Fruit fly (Drosophila melanogaster): ENCODE measurements around the gene Cpr76Bd.

The Cpr76Bd gene

DNA sequence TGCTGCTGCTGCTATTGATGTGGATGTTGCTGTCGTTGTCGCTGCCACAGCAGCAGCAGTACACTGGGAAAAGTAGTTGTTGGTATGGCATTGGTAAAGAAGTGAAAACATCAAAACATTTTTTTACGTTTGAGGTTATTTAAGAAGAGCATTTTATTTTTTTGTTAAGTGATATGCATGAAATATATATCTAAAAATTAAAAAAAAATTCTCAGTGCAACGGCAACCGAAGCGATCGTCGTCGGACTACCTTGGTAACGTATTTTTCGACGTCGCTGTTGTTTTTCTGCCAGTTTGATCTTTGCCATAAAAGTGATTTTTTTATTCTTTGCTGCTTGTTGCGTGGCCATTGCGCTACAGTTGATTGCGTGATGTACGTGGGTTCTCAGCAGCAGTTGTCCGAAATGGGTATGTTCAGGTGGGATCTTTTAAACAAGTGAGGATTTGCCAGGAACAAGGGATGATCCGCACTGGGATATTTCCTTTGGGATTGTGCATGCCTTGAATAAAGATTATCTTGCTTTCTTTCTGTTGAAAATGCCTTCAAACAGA lies 28.2 kb downstream of the Cpr76Bd start (continued):
- TF ChIP-seq da (GFP tag; optimal IDR thresholded peaks at IDR 0.05) (peak; percentile 67), Sox100B (GFP tag; optimal IDR thresholded peaks at IDR 0.05) (peak; percentile 92), YL-1 (GFP tag; optimal IDR thresholded peaks at IDR 0.05) (peak; percentile 91)

DNA sequence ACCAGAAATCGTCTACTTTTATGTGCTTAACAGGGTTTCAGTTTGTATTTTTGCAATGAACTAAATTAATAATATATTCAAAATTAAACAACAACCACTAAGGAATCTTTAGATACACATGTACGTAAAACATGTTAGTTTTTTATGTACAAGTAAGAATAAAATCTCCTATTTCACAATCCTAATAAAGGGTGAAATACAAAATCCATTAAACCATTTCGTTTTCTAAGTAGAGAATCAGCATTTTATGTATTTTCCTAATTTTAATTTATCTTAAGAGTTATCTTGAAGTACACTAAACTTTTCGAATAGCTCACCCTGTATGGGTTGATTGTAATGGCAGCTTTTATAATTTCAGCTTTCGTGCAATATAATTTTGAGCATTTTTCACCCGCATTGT lies 29.2 kb downstream of the Cpr76Bd start:
- TF ChIP-seq CG15601 (tag; optimal IDR thresholded peaks at IDR 0.05) (no peak), CG30431 (GFP tag; optimal IDR thresholded peaks at IDR 0.05) (no peak), Fer3 (tag; optimal IDR thresholded peaks at IDR 0.05) (peak; percentile 51), CG14014 (GFP tag; IDR thresholded peaks at IDR 0.05) (no peak), HmgZ (tag; optimal IDR thresholded peaks at IDR 0.05) (no peak), ttk (GFP tag; IDR thresholded peaks at IDR 0.05) (no peak), pum (GFP tag; optimal IDR thresholded peaks at IDR 0.05) (no peak), ro (GFP tag; IDR thresholded peaks at IDR 0.05) (no peak), CG11456 (GFP tag; IDR thresholded peaks at IDR 0.05) (no peak), gce (GFP tag; IDR thresholded peaks at IDR 0.05) (no peak), zf30C (GFP tag; optimal IDR thresholded peaks at IDR 0.05) (no peak), CG4282 (GFP tag; optimal IDR thresholded peaks at IDR 0.05) (no peak), gsb (GFP tag; IDR thresholded peaks at IDR 0.05) (no peak), CG10431 (GFP tag; optimal IDR thresholded peaks at IDR 0.05) (no peak), CG2678 (tag; optimal IDR thresholded peaks at IDR 0.05) (peak; percentile 74), CG1602 (GFP tag; optimal IDR thresholded peaks at IDR 0.05) (no peak), Aef1 (GFP tag; IDR thresholded peaks at IDR 0.05) (no peak), HHEX (GFP tag; optimal IDR thresholded peaks at IDR 0.05) (no peak), E2f2 (GFP tag; IDR thresholded peaks at IDR 0.05) (no peak), CG7928 (GFP tag; optimal IDR thresholded peaks at IDR 0.05) (no peak), cad (GFP tag; optimal IDR thresholded peaks at IDR 0.05) (no peak), CG4707 (GFP tag; optimal IDR thresholded peaks at IDR 0.05) (no peak), scrt (GFP tag; optimal IDR thresholded peaks at IDR 0.05) (peak; percentile 33), HLH54F (GFP tag; optimal IDR thresholded peaks at IDR 0.05) (no peak), dysf (GFP tag; IDR thresholded peaks at IDR 0.05) (no peak), CG12155 (GFP tag; optimal IDR thresholded peaks at IDR 0.05) (peak; percentile 37), CG13296 (GFP tag; optimal IDR thresholded peaks at IDR 0.05) (peak; percentile 21), CG16863 (GFP tag; optimal IDR thresholded peaks at IDR 0.05) (no peak), Lhr (GFP tag; optimal IDR thresholded peaks at IDR 0.05) (no peak), Taf1 (GFP tag; IDR thresholded peaks at IDR 0.05) (no peak), CG6175 (GFP tag; IDR thresholded peaks at IDR 0.05) (no peak), onecut (GFP tag; IDR thresholded peaks at IDR 0.05) (no peak), CG9727 (GFP tag; optimal IDR thresholded peaks at IDR 0.05) (peak; percentile 8), CG8290 (GFP tag; optimal IDR thresholded peaks at IDR 0.05) (no peak), CG8290 (tag; optimal IDR thresholded peaks at IDR 0.05) (no peak), Doc3 (GFP tag; IDR thresholded peaks at IDR 0.05; ENCODE audit: partially characterized antibody) (no peak), CG1024 (GFP tag; IDR thresholded peaks at IDR 0.05) (no peak), Dip2 (GFP tag; IDR thresholded peaks at IDR 0.05) (no peak), Dek (tag; optimal IDR thresholded peaks at IDR 0.05) (no peak), Oaz (GFP tag; IDR thresholded peaks at IDR 0.05) (no peak), CG17568 (GFP tag; optimal IDR thresholded peaks at IDR 0.05) (no peak), CG10147 (GFP tag; optimal IDR thresholded peaks at IDR 0.05) (peak; percentile 63), CG12391 (tag; optimal IDR thresholded peaks at IDR 0.05) (peak; percentile 22), CHES-1-like (GFP tag; optimal IDR thresholded peaks at IDR 0.05) (no peak), CG6254 (GFP tag; optimal IDR thresholded peaks at IDR 0.05) (no peak), C15 (GFP tag; IDR thresholded peaks at IDR 0.05) (no peak), Rx (GFP tag; IDR thresholded peaks at IDR 0.05) (no peak), dimm (GFP tag; IDR thresholded peaks at IDR 0.05) (no peak)
